Worm (Caenorhabditis elegans): Measurements from ENCODE around the gene spp-18.

ce11 chrIV:9566505-9566904, 27.0 kb upstream of the spp-18 start, which contains the start of gene lron-14:
- TF ChIP-seq flt-1 (GFP tag; IDR thresholded peaks at IDR 0.05) (no peak), ama-1 (optimal IDR thresholded peaks at IDR 0.05) (no peak), aly-1 (tag; optimal IDR thresholded peaks at IDR 0.05) (no peak), tbx-11 (GFP tag; IDR thresholded peaks at IDR 0.05) (no peak), B0310.2 (tag; optimal IDR thresholded peaks at IDR 0.05) (no peak), hnd-1 (tag; optimal IDR thresholded peaks at IDR 0.05) (no peak), hmg-4 (GFP tag; optimal IDR thresholded peaks at IDR 0.05) (no peak), scrt-1 (GFP tag; IDR thresholded peaks at IDR 0.05) (no peak), tbx-37 (GFP tag; conservative IDR thresholded peaks at IDR 0.05) (no peak)

All from whole organism, early embryonic.